Worm (Caenorhabditis elegans) whole organism, L2 larva: ENCODE data around the gene mtp-18.

Experiments used
- ZK546.5 ChIP-seq: sonication (generic microtip); optimal IDR thresholded peaks from 2 replicates; lab custom pipeline; 2017; ENCODE audit warnings: missing biosample characterization, missing genetic modification characterization
- ama-1 ChIP-seq: fragments of 150-350 bp; optimal IDR thresholded peaks from 2 replicates; lab custom pipeline; 2018; ENCODE audit warnings: inconsistent platforms
- blmp-1 ChIP-seq: sonication (generic microtip); optimal IDR thresholded peaks from 2 replicates; lab custom pipeline; 2017; ENCODE audit warnings: missing genetic modification characterization, mild to moderate bottlenecking, missing compliant biosample characterization, antibody characterized with exemption, moderate library complexity; ENCODE audit not compliant: insufficient read depth
- ceh-16 ChIP-seq: fragments of 150-350 bp; optimal IDR thresholded peaks from 2 replicates; lab custom pipeline; 2014; ENCODE audit warnings: missing biosample characterization, missing genetic modification characterization
- lin-39 ChIP-seq: fragments of 150-350 bp; optimal IDR thresholded peaks from 2 replicates; lab custom pipeline; 2014; ENCODE audit warnings: missing biosample characterization, missing genetic modification reagents, missing genetic modification characterization
- nhr-10 ChIP-seq: sonication (generic microtip); optimal IDR thresholded peaks from 2 replicates; lab custom pipeline; 2017; ENCODE audit warnings: missing biosample characterization, missing genetic modification characterization
- nhr-237 ChIP-seq: fragments of 150-350 bp; optimal IDR thresholded peaks from 2 replicates; lab custom pipeline; 2014; ENCODE audit warnings: missing biosample characterization, missing genetic modification characterization
- nhr-77 ChIP-seq: fragments of 150-350 bp; optimal IDR thresholded peaks from 2 replicates; lab custom pipeline; 2014; ENCODE audit warnings: missing biosample characterization, missing genetic modification characterization
- skn-1 ChIP-seq: sonication (generic microtip); optimal IDR thresholded peaks from 2 replicates; lab custom pipeline; 2017; ENCODE audit warnings: missing biosample characterization, missing genetic modification characterization
- snpc-4 ChIP-seq: fragments of 150-350 bp; optimal IDR thresholded peaks from 2 replicates; lab custom pipeline; 2014; ENCODE audit warnings: missing biosample characterization, missing genetic modification characterization
- unc-55 ChIP-seq: fragments of 150-350 bp; sonication (generic microtip); optimal IDR thresholded peaks from 3 replicates; lab custom pipeline; 2014; ENCODE audit warnings: missing biosample characterization, missing genetic modification reagents, missing genetic modification characterization

DNA sequence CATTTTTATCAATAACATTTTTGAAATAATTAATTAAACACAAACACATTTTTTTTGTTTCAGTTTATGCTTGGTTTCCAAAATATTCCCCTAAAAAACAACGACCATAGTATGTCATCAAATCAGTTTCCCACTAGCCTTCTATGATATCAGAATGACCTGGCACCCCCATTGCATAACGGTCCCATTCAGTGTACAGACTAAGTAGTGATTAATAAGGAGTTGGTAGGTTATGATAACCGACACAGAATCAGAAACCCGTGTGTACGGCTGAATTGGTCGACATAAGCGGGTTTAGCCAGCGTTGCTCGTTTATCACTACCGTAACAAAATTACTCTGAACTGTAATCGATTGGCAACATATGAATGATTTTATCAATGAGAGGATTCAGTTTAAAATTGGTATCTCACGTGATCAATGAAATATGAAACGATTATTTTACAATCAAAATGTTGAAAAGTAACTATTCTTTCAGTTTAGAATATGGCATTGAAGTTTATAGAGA lies 48.7 kb downstream of the mtp-18 start:
- TF ChIP-seq unc-55 = no peak
- no peak for TF ChIP-seq nhr-237 (tag; lab: Kevin White, UChicago)
- no peak for TF ChIP-seq nhr-77 (tag; lab: Kevin White, UChicago)
- no peak for TF ChIP-seq nhr-10
- TF ChIP-seq ama-1 (lab: Kevin White, UChicago) = no peak
- TF ChIP-seq skn-1 = no peak
- TF ChIP-seq ceh-16 (tag; lab: Kevin White, UChicago) = no peak
- TF ChIP-seq snpc-4 (tag; lab: Kevin White, UChicago) = no peak
- TF ChIP-seq lin-39 (tag; lab: Kevin White, UChicago) = no peak
- TF ChIP-seq ZK546.5 (tag; lab: Kevin White, UChicago) = no peak
- no peak for TF ChIP-seq blmp-1
